Fruit fly (Drosophila melanogaster) whole organism, prepupa: ENCODE data around the gene Osi7.

Experiments
- CG10631 ChIP-seq: fragments of 200-800 bp; sonication (Bioruptor generic); optimal IDR thresholded peaks from 2 replicates; lab custom pipeline; 2016; ENCODE audit warnings: missing biosample characterization, missing genetic modification characterization
- CG10669 ChIP-seq: fragments of 200-800 bp; sonication (Bioruptor generic); optimal IDR thresholded peaks from 3 replicates; lab custom pipeline; 2018; ENCODE audit warnings: missing biosample characterization, mild to moderate bottlenecking, missing genetic modification characterization, moderate library complexity
- CG6163 ChIP-seq: fragments of 200-800 bp; sonication (Bioruptor generic); IDR thresholded peaks from 3 replicates; pipeline ENCODE4 v1.3.6; 2022; ENCODE audit warnings: missing biosample characterization, missing genetic modification characterization
- CG6854 ChIP-seq: fragments of 200-800 bp; sonication (Bioruptor generic); optimal IDR thresholded peaks from 2 replicates; lab custom pipeline; 2017; ENCODE audit warnings: missing biosample characterization, mild to moderate bottlenecking, missing genetic modification characterization
- Eip78C ChIP-seq: fragments of 200-800 bp; sonication (Bioruptor generic); peaks from one replicate; lab custom pipeline; 2016; ENCODE audit warnings: missing biosample characterization, missing genetic modification characterization
- Eip93F ChIP-seq: fragments of 200-800 bp; sonication (Bioruptor generic); optimal IDR thresholded peaks from 2 replicates; lab custom pipeline; 2016; ENCODE audit warnings: missing biosample characterization, mild to moderate bottlenecking, missing genetic modification characterization
- Ets96B ChIP-seq: fragments of 200-800 bp; optimal IDR thresholded peaks from 2 replicates; lab custom pipeline; 2019; ENCODE audit warnings: missing biosample characterization, mild to moderate bottlenecking, missing genetic modification characterization, moderate library complexity
- Gug ChIP-seq: fragments of 200-800 bp; sonication (Bioruptor generic); IDR thresholded peaks from 2 replicates; pipeline ENCODE4 v1.3.6; 2022; ENCODE audit warnings: missing biosample characterization, missing genetic modification characterization
- Hr39 ChIP-seq: fragments of 200-800 bp; sonication (Bioruptor generic); optimal IDR thresholded peaks from 2 replicates; lab custom pipeline; 2016; ENCODE audit warnings: missing biosample characterization, missing genetic modification characterization
- OdsH ChIP-seq: fragments of 200-800 bp; sonication (Bioruptor generic); optimal IDR thresholded peaks from 3 replicates; lab custom pipeline; 2016; ENCODE audit warnings: missing biosample characterization, missing genetic modification characterization
- achi ChIP-seq: fragments of 200-800 bp; sonication (Bioruptor generic); optimal IDR thresholded peaks from 3 replicates; lab custom pipeline; 2016; ENCODE audit warnings: missing biosample characterization, missing genetic modification characterization

dm6 chr3R:6240263-6240662, 8.5 kb upstream of the Osi7 start:
- TF ChIP-seq Eip78C (GFP tag; lab: Kevin White, UChicago) (no peak), Eip93F (GFP tag; lab: Kevin White, UChicago) (no peak), OdsH (GFP tag; lab: Kevin White, UChicago) (no peak), Gug (GFP tag; lab: Robert Waterston, UW) (no peak), Hr39 (GFP tag; lab: Kevin White, UChicago) (no peak), CG6163 (GFP tag; lab: Robert Waterston, UW) (no peak), Ets96B (tag; lab: Kevin White, UChicago) (no peak), CG10631 (GFP tag; lab: Kevin White, UChicago) (no peak), CG6854 (no peak), CG10669 (GFP tag; lab: Kevin White, UChicago) (no peak), achi (no peak)
